Fruit fly (Drosophila melanogaster) whole organism, embryonic: ENCODE results near the gene CG2663.

ENCODE experiments used
- BEAF-32 ChIP-seq: fragments of 200-800 bp; sonication (Bioruptor generic); optimal IDR thresholded peaks from 3 replicates; lab custom pipeline; 2017; ENCODE audit warnings: missing biosample characterization, missing genetic modification characterization, mild to moderate bottlenecking, moderate library complexity, missing genetic modification reagents
- CG10565 ChIP-seq: fragments of 200-800 bp; sonication (Bioruptor generic); optimal IDR thresholded peaks from 3 replicates; lab custom pipeline; 2016; ENCODE audit warnings: missing biosample characterization, mild to moderate bottlenecking, missing genetic modification characterization
- CG11085 ChIP-seq: fragments of 200-800 bp; sonication (Bioruptor generic); IDR thresholded peaks from 2 replicates; pipeline ENCODE4 v1.3.6; 2022; ENCODE audit warnings: missing biosample characterization, missing genetic modification characterization
- CG11504 ChIP-seq: fragments of 200-800 bp; sonication (Bioruptor generic); optimal IDR thresholded peaks from 3 replicates; lab custom pipeline; 2019; ENCODE audit warnings: missing biosample characterization, mild to moderate bottlenecking, missing genetic modification characterization, moderate library complexity
- CG16779 ChIP-seq: fragments of 200-800 bp; sonication (Bioruptor generic); IDR thresholded peaks from 2 replicates; pipeline ENCODE4 v1.3.6; 2022; ENCODE audit warnings: missing biosample characterization, missing genetic modification characterization
- CG17361 ChIP-seq: fragments of 200-800 bp; sonication (Bioruptor generic); IDR thresholded peaks from 3 replicates; pipeline ENCODE4 v1.3.6; 2022; ENCODE audit warnings: missing biosample characterization, missing genetic modification characterization
- CG17568 ChIP-seq: fragments of 200-800 bp; sonication (Bioruptor generic); optimal IDR thresholded peaks from 2 replicates; lab custom pipeline; 2018; ENCODE audit warnings: missing biosample characterization, mild to moderate bottlenecking, missing genetic modification characterization, moderate library complexity
- CG17912 ChIP-seq: fragments of 200-800 bp; sonication (Bioruptor generic); optimal IDR thresholded peaks from 2 replicates; lab custom pipeline; 2018; ENCODE audit warnings: missing biosample characterization, mild to moderate bottlenecking, missing genetic modification characterization
- CG1792 ChIP-seq: fragments of 200-800 bp; sonication (Bioruptor generic); optimal IDR thresholded peaks from 2 replicates; lab custom pipeline; 2016; ENCODE audit warnings: missing biosample characterization, missing genetic modification characterization
- CG18599 ChIP-seq: fragments of 200-800 bp; sonication (Bioruptor generic); optimal IDR thresholded peaks from 3 replicates; lab custom pipeline; 2017; ENCODE audit warnings: missing biosample characterization, missing genetic modification characterization, mild to moderate bottlenecking, moderate library complexity, missing genetic modification reagents
- CG18764 ChIP-seq: fragments of 200-800 bp; sonication (Bioruptor generic); optimal IDR thresholded peaks from 3 replicates; lab custom pipeline; 2016; ENCODE audit warnings: missing biosample characterization, missing genetic modification characterization
- CG2678 ChIP-seq: fragments of 200-800 bp; sonication (Bioruptor generic); optimal IDR thresholded peaks from 3 replicates; lab custom pipeline; 2019; ENCODE audit warnings: missing biosample characterization, mild to moderate bottlenecking, missing genetic modification characterization, moderate library complexity
- CG32532 ChIP-seq: fragments of 200-800 bp; sonication (Bioruptor generic); IDR thresholded peaks from 2 replicates; pipeline ENCODE4 v1.3.6; 2022; ENCODE audit warnings: missing biosample characterization, missing genetic modification characterization
- CG5953 ChIP-seq: fragments of 200-800 bp; sonication (Bioruptor generic); IDR thresholded peaks from 2 replicates; pipeline ENCODE4 v1.3.6; 2022; ENCODE audit warnings: missing biosample characterization, missing genetic modification characterization
- CG6689 ChIP-seq: fragments of 200-800 bp; sonication (Bioruptor generic); IDR thresholded peaks from 2 replicates; pipeline ENCODE4 v1.3.6; 2022; ENCODE audit warnings: missing biosample characterization, missing genetic modification characterization
- CG7372 ChIP-seq: fragments of 200-800 bp; sonication (Bioruptor generic); IDR thresholded peaks from 2 replicates; pipeline ENCODE4 v1.3.6; 2022; ENCODE audit warnings: missing biosample characterization, missing genetic modification characterization
- CG8944 ChIP-seq: fragments of 200-800 bp; sonication (Bioruptor generic); optimal IDR thresholded peaks from 3 replicates; lab custom pipeline; 2016; ENCODE audit warnings: missing biosample characterization, missing genetic modification characterization
- CG9876 ChIP-seq: fragments of 200-800 bp; sonication (Bioruptor generic); optimal IDR thresholded peaks from 2 replicates; lab custom pipeline; 2016; ENCODE audit warnings: missing biosample characterization, missing genetic modification characterization
- D19B ChIP-seq: fragments of 200-800 bp; sonication (Bioruptor generic); optimal IDR thresholded peaks from 2 replicates; lab custom pipeline; 2017; ENCODE audit warnings: missing biosample characterization, mild to moderate bottlenecking, missing genetic modification characterization
- Deaf1 ChIP-seq: fragments of 200-800 bp; optimal IDR thresholded peaks from 3 replicates; lab custom pipeline; 2019; ENCODE audit warnings: missing biosample characterization, mild to moderate bottlenecking, missing genetic modification characterization, moderate library complexity
- Eip74EF ChIP-seq, 2 experiments: fragments of 200-800 bp in 1 of 2; fragments of >200 bp in 1 of 2; sonication (Bioruptor generic) in 1 of 2; optimal IDR thresholded peaks; 2 replicates each; lab custom pipeline; 2017 to 2019; ENCODE audit warnings: missing biosample characterization in 2 of 2, missing genetic modification characterization in 2 of 2, mild to moderate bottlenecking in 1 of 2, moderate library complexity in 1 of 2
- Ets65A ChIP-seq: fragments of 200-800 bp; sonication (Bioruptor generic); peaks from one replicate; lab custom pipeline; 2016; ENCODE audit warnings: missing biosample characterization, missing genetic modification characterization
- Fer1 ChIP-seq: fragments of 200-800 bp; sonication (Bioruptor generic); optimal IDR thresholded peaks from 2 replicates; lab custom pipeline; 2017; ENCODE audit warnings: missing biosample characterization, mild to moderate bottlenecking, missing genetic modification characterization
- Hsf ChIP-seq: fragments of 200-800 bp; sonication (Bioruptor generic); optimal IDR thresholded peaks from 3 replicates; lab custom pipeline; 2016; ENCODE audit warnings: missing biosample characterization, missing genetic modification characterization
- Lim3 ChIP-seq: fragments of 200-800 bp; sonication (Bioruptor generic); IDR thresholded peaks from 2 replicates; pipeline ENCODE4 v1.3.6; 2022; ENCODE audit warnings: missing biosample characterization, missing genetic modification characterization
- Med ChIP-seq: fragments of 200-800 bp; sonication (Bioruptor generic); peaks from one replicate; lab custom pipeline; 2016; ENCODE audit warnings: missing biosample characterization, missing genetic modification characterization, mild to moderate bottlenecking, inconsistent platforms, moderate library complexity
- NC2α ChIP-seq: fragments of 200-800 bp; sonication (Bioruptor generic); optimal IDR thresholded peaks from 2 replicates; lab custom pipeline; 2016; ENCODE audit warnings: missing biosample characterization, missing genetic modification characterization
- NFAT ChIP-seq: fragments of 200-800 bp; sonication (Bioruptor generic); IDR thresholded peaks from 2 replicates; pipeline ENCODE4 v1.3.6; 2022; ENCODE audit warnings: missing biosample characterization, missing genetic modification characterization
- PHDP ChIP-seq: fragments of 200-800 bp; sonication (Bioruptor generic); optimal IDR thresholded peaks from 3 replicates; lab custom pipeline; 2018; ENCODE audit warnings: missing biosample characterization, mild to moderate bottlenecking, missing genetic modification characterization, moderate library complexity
- Ptx1 ChIP-seq: fragments of 200-800 bp; sonication (Bioruptor generic); IDR thresholded peaks from 2 replicates; pipeline ENCODE4 v1.3.6; 2022; ENCODE audit warnings: missing biosample characterization, missing genetic modification characterization
- Six4 ChIP-seq: fragments of 200-800 bp; sonication (Bioruptor generic); optimal IDR thresholded peaks from 2 replicates; lab custom pipeline; 2016; ENCODE audit warnings: missing biosample characterization, missing genetic modification characterization
- Sox100B ChIP-seq: fragments of 200-800 bp; sonication (Bioruptor generic); optimal IDR thresholded peaks from 3 replicates; lab custom pipeline; 2018; ENCODE audit warnings: missing biosample characterization, mild to moderate bottlenecking, missing genetic modification characterization
- Sox102F ChIP-seq: fragments of 200-800 bp; sonication (Bioruptor generic); optimal IDR thresholded peaks from 2 replicates; lab custom pipeline; 2018; ENCODE audit warnings: missing biosample characterization, mild to moderate bottlenecking, missing genetic modification characterization, moderate library complexity
- Taf1 ChIP-seq: fragments of 200-800 bp; sonication (Bioruptor generic); IDR thresholded peaks from 2 replicates; pipeline ENCODE4 v1.3.6; 2022; ENCODE audit warnings: missing biosample characterization, missing genetic modification characterization
- Trl ChIP-seq, 3 experiments: fragments of >200 bp in 2 of 3; fragments of 200-800 bp in 1 of 3; sonication (Bioruptor generic) in 1 of 3; optimal IDR thresholded peaks; 2 replicates in 1 of 3; 3 replicates in 2 of 3; lab custom pipeline; 2016 to 2017; ENCODE audit warnings: missing biosample characterization in 1 of 3, missing genetic modification characterization in 1 of 3
- az2 ChIP-seq: fragments of 200-800 bp; sonication (Bioruptor generic); optimal IDR thresholded peaks from 3 replicates; lab custom pipeline; 2016; ENCODE audit warnings: missing biosample characterization, missing genetic modification characterization
- cas ChIP-seq: fragments of 200-800 bp; sonication (Bioruptor generic); IDR thresholded peaks from 2 replicates; pipeline ENCODE4 v1.3.6; 2022; ENCODE audit warnings: missing biosample characterization, missing genetic modification characterization
- dmrt99B ChIP-seq: fragments of 200-800 bp; sonication (Bioruptor generic); optimal IDR thresholded peaks from 2 replicates; lab custom pipeline; 2018; ENCODE audit warnings: missing biosample characterization, mild to moderate bottlenecking, missing genetic modification characterization, moderate library complexity
- dysf ChIP-seq: fragments of 200-800 bp; sonication (Bioruptor generic); IDR thresholded peaks from 3 replicates; pipeline ENCODE4 v1.3.6; 2022; ENCODE audit warnings: missing biosample characterization, missing genetic modification characterization
- ems ChIP-seq: fragments of 200-800 bp; sonication (Bioruptor generic); optimal IDR thresholded peaks from 3 replicates; lab custom pipeline; 2016; ENCODE audit warnings: missing biosample characterization, missing genetic modification characterization
- exex ChIP-seq: fragments of 200-800 bp; sonication (Bioruptor generic); optimal IDR thresholded peaks from 4 replicates; lab custom pipeline; 2018; ENCODE audit warnings: missing biosample characterization, mild to moderate bottlenecking, missing genetic modification characterization, moderate library complexity
- gem ChIP-seq: fragments of 200-800 bp; sonication (Bioruptor generic); optimal IDR thresholded peaks from 2 replicates; lab custom pipeline; 2019; ENCODE audit warnings: missing biosample characterization, mild to moderate bottlenecking, missing genetic modification characterization, moderate library complexity
- grau ChIP-seq: fragments of 200-800 bp; optimal IDR thresholded peaks from 3 replicates; lab custom pipeline; 2019; ENCODE audit warnings: missing biosample characterization, mild to moderate bottlenecking, missing genetic modification characterization, moderate library complexity
- lab ChIP-seq: fragments of 200-800 bp; sonication (Bioruptor generic); optimal IDR thresholded peaks from 3 replicates; lab custom pipeline; 2017; ENCODE audit warnings: missing biosample characterization, missing genetic modification characterization, mild to moderate bottlenecking, moderate library complexity, missing genetic modification reagents
- seq ChIP-seq: fragments of 200-800 bp; sonication (Bioruptor generic); IDR thresholded peaks from 2 replicates; pipeline ENCODE4 v1.3.6; 2022; ENCODE audit warnings: missing biosample characterization, missing genetic modification characterization
- yki ChIP-seq: fragments of >200 bp; optimal IDR thresholded peaks from 3 replicates; lab custom pipeline; 2018

Gene CG2663

DNA sequence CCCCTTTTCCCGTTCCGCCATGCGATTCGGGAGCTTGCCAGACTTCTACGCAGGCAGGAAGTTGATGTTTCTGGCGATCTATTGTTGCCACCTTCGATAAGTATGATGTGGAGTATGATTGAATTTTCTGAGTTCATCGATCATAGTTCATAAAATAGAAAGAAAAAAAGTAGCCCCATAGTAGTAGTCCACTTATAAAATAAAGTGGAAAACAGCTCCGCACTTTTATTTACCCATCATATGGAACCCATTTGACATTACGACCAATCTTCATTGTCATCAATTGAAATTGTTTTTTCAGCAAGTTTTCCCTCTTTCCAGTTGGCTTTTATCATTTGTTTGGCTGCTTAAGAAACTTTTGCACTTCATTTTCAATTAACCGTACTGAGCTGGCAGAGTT lies 23.2 kb upstream of the CG2663 start, which contains the start of gene CG12147 (continued):
- TF ChIP-seq grau (tag; lab: Kevin White, UChicago) (no peak), Sox100B (GFP tag; lab: Kevin White, UChicago) (no peak), Eip74EF (GFP tag; optimal IDR thresholded peaks at IDR 0.05; lab: Kevin White, UChicago) (no peak), Six4 (GFP tag; lab: Kevin White, UChicago) (no peak), CG11085 (GFP tag; lab: Robert Waterston, UW) (no peak), exex (no peak)

DNA sequence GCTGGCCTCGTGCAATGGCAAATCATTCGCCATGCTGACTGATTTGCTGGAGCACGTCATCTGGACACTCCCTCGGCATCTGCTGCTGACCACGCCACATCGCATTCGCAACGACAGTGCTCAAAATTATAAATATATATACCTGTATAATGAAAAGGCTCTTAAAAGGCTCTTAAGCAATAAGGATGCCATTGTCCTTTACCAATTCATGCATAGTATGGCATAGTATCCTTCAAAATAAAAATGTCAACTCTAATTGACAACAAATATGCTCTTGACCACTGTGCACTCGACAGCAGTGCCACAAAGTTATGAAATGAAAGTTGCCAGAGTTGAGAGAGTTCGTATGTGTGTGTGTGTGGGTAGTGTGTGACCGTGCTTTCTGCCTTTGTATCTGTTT lies 18.2 kb upstream of the CG2663 start:
- TF ChIP-seq Med (GFP tag; lab: Kevin White, UChicago) = peak; percentile 50
- 0 out of 2 replicates have a peak, but pooled peaks have one; percentile 38 for TF ChIP-seq CG5953 (GFP tag; lab: Robert Waterston, UW)
- TF ChIP-seq dmrt99B = peak; percentile 37
- peak; percentile 55 for TF ChIP-seq CG18599 (GFP tag; lab: Kevin White, UChicago)
- TF ChIP-seq PHDP (tag; lab: Kevin White, UChicago) = no peak
- TF ChIP-seq lab (GFP tag; lab: Kevin White, UChicago) = peak; percentile 26
- no peak for TF ChIP-seq ems
- 0 out of 3 replicates have a peak, but pooled peaks have one; percentile 24 for TF ChIP-seq dysf
- TF ChIP-seq CG6689 (GFP tag; lab: Robert Waterston, UW) = 0 out of 2 replicates have a peak, but pooled peaks have one; percentile 15
- peak; percentile 27 for TF ChIP-seq Fer1 (GFP tag; lab: Kevin White, UChicago)
- no peak for TF ChIP-seq CG1792
- peak; percentile 28; the same call in 1 of the 2 replicates for TF ChIP-seq Ptx1 (GFP tag; lab: Robert Waterston, UW)
- 0 out of 2 replicates have a peak, but pooled peaks have one; percentile 36 for TF ChIP-seq CG7372 (GFP tag; lab: Robert Waterston, UW)
- peak; percentile 25 for TF ChIP-seq CG2678 (tag; lab: Kevin White, UChicago)
- 0 out of 2 replicates have a peak, but pooled peaks have one; percentile 15 for TF ChIP-seq CG32532 (GFP tag; lab: Robert Waterston, UW)
- 0 out of 2 replicates have a peak, but pooled peaks have one; percentile 20 for TF ChIP-seq NFAT (GFP tag; lab: Robert Waterston, UW)
- TF ChIP-seq Sox102F (GFP tag; lab: Kevin White, UChicago) = peak; percentile 6
- no peak for TF ChIP-seq seq (GFP tag; lab: Robert Waterston, UW)

DNA sequence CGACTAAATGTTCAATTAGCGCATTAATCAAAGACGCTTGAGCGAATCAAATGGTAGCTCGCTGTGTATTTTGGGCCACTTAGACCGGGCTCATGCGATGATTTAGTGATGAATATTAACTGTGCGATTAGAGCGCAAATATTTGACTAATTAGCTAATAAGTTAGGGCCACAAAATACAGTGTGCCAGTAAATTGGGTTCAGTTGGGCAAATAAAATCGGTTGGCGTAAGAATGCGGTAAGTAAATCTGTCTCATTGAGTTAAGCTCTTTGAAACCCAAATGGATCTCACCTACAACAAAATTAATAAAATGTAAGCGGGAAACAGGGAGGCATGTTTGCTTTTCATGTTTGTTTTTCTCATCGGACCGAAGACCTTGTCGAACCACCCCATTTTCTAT lies 16.5 kb upstream of the CG2663 start:
- TF ChIP-seq grau (tag; lab: Kevin White, UChicago) (no peak), CG17912 (GFP tag; lab: Kevin White, UChicago) (no peak), NC2α (GFP tag; lab: Kevin White, UChicago) (no peak), Med (GFP tag; lab: Kevin White, UChicago) (peak; percentile 69)

DNA sequence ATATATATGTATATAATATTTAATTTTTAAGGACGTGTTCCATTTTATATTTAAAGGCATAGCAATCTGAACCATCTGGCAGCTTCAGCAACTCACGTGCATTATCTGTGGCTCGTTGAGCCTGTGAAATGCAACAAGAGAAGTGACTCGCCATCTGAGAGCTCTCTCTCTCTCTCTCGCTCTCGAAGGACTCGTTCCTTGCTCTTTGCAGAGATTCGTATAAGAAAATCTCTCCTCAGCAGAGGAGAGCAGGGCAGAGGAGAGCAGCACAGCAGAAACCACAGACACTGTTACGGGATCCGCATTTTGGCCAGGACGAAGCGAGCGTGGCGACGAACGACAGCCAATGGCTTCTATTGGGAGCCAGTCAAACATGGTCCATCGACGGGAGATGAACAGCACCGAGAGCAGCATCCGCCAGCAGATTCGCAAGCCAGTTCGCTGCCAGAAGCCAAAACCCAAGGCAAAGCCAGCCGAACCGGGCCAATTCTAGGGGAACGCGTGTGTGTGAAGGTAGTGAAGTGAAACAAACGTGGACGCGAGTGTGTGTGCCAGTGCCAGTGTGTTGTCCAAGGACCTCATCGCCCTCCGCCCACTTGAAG lies 10.3 kb upstream of the CG2663 start, which contains the start of gene CG14669:
Gene CG14669, plus strand, starts transcription at position 381 of the 602 bp plus-strand sequence.
- TF ChIP-seq CG8944 (GFP tag; lab: Kevin White, UChicago) (no peak), az2 (GFP tag; lab: Kevin White, UChicago) (no peak), CG10565 (GFP tag; lab: Kevin White, UChicago) (no peak), Hsf (GFP tag; lab: Kevin White, UChicago) (no peak), CG18764 (no peak), BEAF-32 (GFP tag; lab: Kevin White, UChicago) (no peak), CG17361 (GFP tag; lab: Robert Waterston, UW) (no peak), cas (GFP tag; lab: Robert Waterston, UW) (no peak), CG11504 (no peak), yki (lab: Kevin White, UChicago) (peak; percentile 6), Ets65A (peak; percentile 57), Lim3 (GFP tag; lab: Robert Waterston, UW) (no peak), CG17568 (GFP tag; lab: Kevin White, UChicago) (no peak), D19B (GFP tag; lab: Kevin White, UChicago) (no peak), Taf1 (GFP tag; lab: Robert Waterston, UW) (no peak), gem (tag; lab: Kevin White, UChicago) (no peak), CG16779 (GFP tag; lab: Robert Waterston, UW) (peak; percentile 65; the same call in 1 of the 2 replicates), Deaf1 (tag; lab: Kevin White, UChicago) (peak; percentile 48), Trl (optimal IDR thresholded peaks at IDR 0.05; lab: Kevin White, UChicago) (peak; percentile 54 to 60), Trl (GFP tag; optimal IDR thresholded peaks at IDR 0.05; lab: Kevin White, UChicago) (no peak), CG9876 (GFP tag; lab: Kevin White, UChicago) (no peak)
